Fruit fly (Drosophila melanogaster) whole organism: ENCODE measurements around the gene Tailor.

Experiments
- EcR ChIP-seq, 2 experiments: fragments of >200 bp; optimal IDR thresholded peaks; 2 replicates each; lab custom pipeline; 2017; ENCODE audit warnings: missing biosample characterization in 2 of 2, missing genetic modification characterization in 2 of 2, missing genetic modification reagents in 2 of 2
- psq ChIP-seq: fragments of >200 bp; optimal IDR thresholded peaks from 2 replicates; lab custom pipeline; 2017

DNA sequence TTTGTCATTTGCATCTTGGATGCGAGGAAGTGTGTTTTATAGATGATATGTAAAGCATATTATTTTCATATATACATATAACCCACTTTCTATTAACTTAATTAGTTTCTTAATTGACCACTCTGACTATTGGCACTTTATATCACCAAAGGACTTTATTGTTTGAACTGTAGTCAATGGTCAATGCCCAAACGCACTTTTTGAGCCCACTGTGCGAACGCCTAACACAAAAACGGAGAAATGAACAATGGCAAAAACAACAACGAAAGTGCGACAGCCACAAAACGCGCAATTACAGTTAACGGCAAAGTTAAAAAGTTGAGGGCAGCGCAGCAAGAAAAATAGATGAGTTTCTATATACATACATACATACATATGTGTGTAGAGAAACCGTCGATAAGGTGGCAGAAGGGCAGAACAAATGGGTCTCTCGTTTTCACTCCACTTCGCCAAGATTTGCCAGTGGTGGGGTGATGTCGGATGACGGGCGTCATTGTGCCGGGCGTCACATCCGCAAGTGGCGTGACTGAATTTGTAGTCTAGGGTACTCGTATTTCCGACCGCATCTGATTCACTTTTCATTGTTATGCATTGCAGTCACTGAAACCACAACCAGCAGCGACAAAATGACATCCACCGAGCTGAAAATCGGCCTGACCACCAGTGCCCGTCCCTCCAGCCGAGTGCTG, 9.4 kb downstream of the Tailor start:
- TF ChIP-seq EcR (GFP tag; optimal IDR thresholded peaks at IDR 0.05; lab: Kevin White, UChicago) (no peak), psq (lab: Kevin White, UChicago) (no peak)
